Worm (Caenorhabditis elegans) whole organism, L4 larva: Measurements from ENCODE around the gene T24B8.7.

Source experiments
- ceh-82 ChIP-seq: sonication (generic microtip); optimal IDR thresholded peaks from 2 replicates; lab custom pipeline; 2017; ENCODE audit warnings: missing biosample characterization, missing genetic modification characterization
- daf-19 ChIP-seq: fragments of 200-800 bp; sonication (Bioruptor generic); conservative IDR thresholded peaks from 2 replicates; pipeline ENCODE4 v1.3.6; 2022; ENCODE audit warnings: missing genetic modification characterization, missing compliant biosample characterization
- fkh-10 ChIP-seq: fragments of 150-350 bp; optimal IDR thresholded peaks from 2 replicates; lab custom pipeline; 2014; ENCODE audit warnings: missing biosample characterization, missing genetic modification reagents, missing genetic modification characterization

ce11 chrII:9019704-9020103 lies 33.8 kb downstream of the T24B8.7 start, which contains the start of gene dep-1:
- TF ChIP-seq ceh-82 (tag; lab: Kevin White, UChicago) (no peak), daf-19 (GFP tag; lab: Robert Waterston, UW) (no peak), fkh-10 (GFP tag; lab: Kevin White, UChicago) (no peak)
